Worm (Caenorhabditis elegans) whole organism, L1 larva: ENCODE measurements around the gene F09E10.5.

ENCODE experiments used
- C34B4.2 ChIP-seq: sonication (generic microtip); optimal IDR thresholded peaks from 2 replicates; lab custom pipeline; 2017; ENCODE audit warnings: mild to moderate bottlenecking, missing genetic modification characterization, missing compliant biosample characterization
- fkh-10 ChIP-seq: sonication (generic microtip); optimal IDR thresholded peaks from 2 replicates; lab custom pipeline; 2017; ENCODE audit warnings: missing biosample characterization, missing genetic modification reagents, missing genetic modification characterization
- lir-3 ChIP-seq: sonication (generic microtip); optimal IDR thresholded peaks from 2 replicates; lab custom pipeline; 2016; ENCODE audit warnings: mild to moderate bottlenecking, missing genetic modification characterization, moderate library complexity, missing compliant biosample characterization; ENCODE audit not compliant: poor library complexity
- nhr-19 ChIP-seq: fragments of 200-800 bp; sonication (Bioruptor generic); conservative IDR thresholded peaks from 2 replicates; pipeline ENCODE4 v1.3.6; 2022; ENCODE audit warnings: missing genetic modification characterization, missing compliant biosample characterization
- snu-23 ChIP-seq: sonication (generic microtip); optimal IDR thresholded peaks from 2 replicates; lab custom pipeline; 2016; ENCODE audit warnings: missing genetic modification characterization, missing compliant biosample characterization
- unc-62 ChIP-seq: fragments of 150-350 bp; optimal IDR thresholded peaks from 2 replicates; lab custom pipeline; 2014; ENCODE audit warnings: missing biosample characterization, missing genetic modification reagents, missing genetic modification characterization

ce11 chrX:1476005-1476404, 18.2 kb downstream of the F09E10.5 start:
- TF ChIP-seq C34B4.2 (tag; lab: Kevin White, UChicago) (no peak), snu-23 (GFP tag; lab: Kevin White, UChicago) (no peak), nhr-19 (GFP tag; lab: Robert Waterston, UW) (no peak), lir-3 (tag; lab: Kevin White, UChicago) (no peak), unc-62 (GFP tag; lab: Kevin White, UChicago) (no peak), fkh-10 (GFP tag; lab: Kevin White, UChicago) (no peak)
